Fruit fly (Drosophila melanogaster) whole organism, embryonic: ENCODE measurements around the gene mib2.

Experiments used
- Antp ChIP-seq: fragments of 200-800 bp; sonication (Bioruptor generic); optimal IDR thresholded peaks from 3 replicates; lab custom pipeline; 2016; ENCODE audit warnings: missing biosample characterization, missing genetic modification characterization
- Atf6 ChIP-seq: fragments of 200-800 bp; sonication (Bioruptor generic); IDR thresholded peaks from 2 replicates; pipeline ENCODE4 v1.3.6; 2022; ENCODE audit warnings: missing biosample characterization, missing genetic modification characterization
- B-H2 ChIP-seq: fragments of 200-800 bp; sonication (Bioruptor generic); optimal IDR thresholded peaks from 2 replicates; lab custom pipeline; 2018; ENCODE audit warnings: missing biosample characterization, mild to moderate bottlenecking, missing genetic modification characterization
- CG12071 ChIP-seq: fragments of 200-800 bp; sonication (Bioruptor generic); optimal IDR thresholded peaks from 3 replicates; lab custom pipeline; 2018; ENCODE audit warnings: missing biosample characterization, mild to moderate bottlenecking, missing genetic modification characterization
- CG12391 ChIP-seq: fragments of 200-800 bp; sonication (Bioruptor generic); optimal IDR thresholded peaks from 3 replicates; lab custom pipeline; 2018; ENCODE audit warnings: missing biosample characterization, mild to moderate bottlenecking, missing genetic modification characterization, moderate library complexity
- CG13296 ChIP-seq: fragments of 200-800 bp; sonication (Bioruptor generic); optimal IDR thresholded peaks from 3 replicates; lab custom pipeline; 2018; ENCODE audit warnings: missing biosample characterization, mild to moderate bottlenecking, missing genetic modification characterization
- CG13775 ChIP-seq: fragments of 200-800 bp; sonication (Bioruptor generic); optimal IDR thresholded peaks from 3 replicates; lab custom pipeline; 2017; ENCODE audit warnings: missing biosample characterization, mild to moderate bottlenecking, missing genetic modification characterization
- CG14710 ChIP-seq: fragments of 200-800 bp; sonication (Bioruptor generic); optimal IDR thresholded peaks from 3 replicates; lab custom pipeline; 2019; ENCODE audit warnings: missing biosample characterization, mild to moderate bottlenecking, missing genetic modification characterization, moderate library complexity
- CG14965 ChIP-seq: fragments of 200-800 bp; sonication (Bioruptor generic); optimal IDR thresholded peaks from 2 replicates; lab custom pipeline; 2016; ENCODE audit warnings: missing biosample characterization, missing genetic modification characterization, borderline replicate concordance
- CG16813 ChIP-seq: fragments of 200-800 bp; sonication (Bioruptor generic); IDR thresholded peaks from 3 replicates; pipeline ENCODE4 v1.3.6; 2022; ENCODE audit warnings: missing biosample characterization, missing genetic modification characterization; ENCODE audit not compliant: partially characterized antibody
- CG17361 ChIP-seq: fragments of 200-800 bp; sonication (Bioruptor generic); IDR thresholded peaks from 3 replicates; pipeline ENCODE4 v1.3.6; 2022; ENCODE audit warnings: missing biosample characterization, missing genetic modification characterization
- CG2116 ChIP-seq: fragments of 200-800 bp; sonication (Bioruptor generic); optimal IDR thresholded peaks from 3 replicates; lab custom pipeline; 2018; ENCODE audit warnings: missing biosample characterization, mild to moderate bottlenecking, missing genetic modification characterization
- CG2889 ChIP-seq: fragments of 200-800 bp; sonication (Bioruptor generic); IDR thresholded peaks from 3 replicates; pipeline ENCODE4 v1.3.6; 2022; ENCODE audit warnings: missing biosample characterization, missing genetic modification characterization
- CG30403 ChIP-seq: fragments of 200-800 bp; sonication (Bioruptor generic); optimal IDR thresholded peaks from 3 replicates; lab custom pipeline; 2016; ENCODE audit warnings: missing biosample characterization, missing genetic modification characterization
- CG34376 ChIP-seq: fragments of 200-800 bp; sonication (Bioruptor generic); optimal IDR thresholded peaks from 2 replicates; lab custom pipeline; 2018; ENCODE audit warnings: missing biosample characterization, mild to moderate bottlenecking, missing genetic modification characterization
- CG3847 ChIP-seq: fragments of 200-800 bp; sonication (Bioruptor generic); IDR thresholded peaks from 2 replicates; pipeline ENCODE4 v1.3.6; 2022; ENCODE audit warnings: missing biosample characterization, missing genetic modification characterization
- CG4360 ChIP-seq: fragments of 200-800 bp; sonication (Bioruptor generic); IDR thresholded peaks from 2 replicates; pipeline ENCODE4 v1.3.6; 2022; ENCODE audit warnings: missing biosample characterization, missing genetic modification characterization
- CG4617 ChIP-seq: fragments of 200-800 bp; sonication (Bioruptor generic); optimal IDR thresholded peaks from 3 replicates; lab custom pipeline; 2016; ENCODE audit warnings: missing biosample characterization, missing genetic modification characterization, borderline replicate concordance
- CG4820 ChIP-seq: fragments of 200-800 bp; sonication (Bioruptor generic); optimal IDR thresholded peaks from 3 replicates; lab custom pipeline; 2016; ENCODE audit warnings: missing biosample characterization, missing genetic modification characterization
- CG6272 ChIP-seq: fragments of 200-800 bp; sonication (Bioruptor generic); IDR thresholded peaks from 2 replicates; pipeline ENCODE4 v1.3.6; 2022; ENCODE audit warnings: missing biosample characterization, missing genetic modification characterization
- CG7556 ChIP-seq: fragments of 200-800 bp; sonication (Bioruptor generic); optimal IDR thresholded peaks from 2 replicates; lab custom pipeline; 2017; ENCODE audit warnings: missing biosample characterization, mild to moderate bottlenecking, missing genetic modification characterization
- Camta ChIP-seq: fragments of 200-800 bp; sonication (Bioruptor generic); optimal IDR thresholded peaks from 2 replicates; lab custom pipeline; 2016; ENCODE audit warnings: missing biosample characterization, missing genetic modification characterization
- D ChIP-seq, 2 experiments: fragments of 200-800 bp in 1 of 2; fragments of >200 bp in 1 of 2; sonication (Bioruptor generic) in 1 of 2; optimal IDR thresholded peaks; 2 replicates in 1 of 2; 3 replicates in 1 of 2; lab custom pipeline; 2017; ENCODE audit warnings: mild to moderate bottlenecking in 1 of 2, missing biosample characterization in 1 of 2, missing genetic modification characterization in 1 of 2, missing genetic modification reagents in 1 of 2
- Hsf ChIP-seq: fragments of 200-800 bp; sonication (Bioruptor generic); optimal IDR thresholded peaks from 3 replicates; lab custom pipeline; 2016; ENCODE audit warnings: missing biosample characterization, missing genetic modification characterization
- NFAT ChIP-seq: fragments of 200-800 bp; sonication (Bioruptor generic); IDR thresholded peaks from 2 replicates; pipeline ENCODE4 v1.3.6; 2022; ENCODE audit warnings: missing biosample characterization, missing genetic modification characterization
- Nf-YA ChIP-seq: fragments of 200-800 bp; sonication (Bioruptor generic); IDR thresholded peaks from 2 replicates; pipeline ENCODE4 v1.3.6; 2022; ENCODE audit warnings: missing biosample characterization, missing genetic modification characterization
- Nf-YC ChIP-seq: fragments of 200-800 bp; optimal IDR thresholded peaks from 3 replicates; lab custom pipeline; 2019; ENCODE audit warnings: missing biosample characterization, mild to moderate bottlenecking, missing genetic modification characterization, moderate library complexity
- Rfx ChIP-seq: fragments of 200-800 bp; sonication (Bioruptor generic); IDR thresholded peaks from 2 replicates; pipeline ENCODE4 v1.3.6; 2022; ENCODE audit warnings: missing biosample characterization, missing genetic modification characterization
- Stat92E ChIP-seq, 3 experiments: fragments of >200 bp in 2 of 3; fragments of 200-800 bp in 1 of 3; sonication (Bioruptor generic) in 1 of 3; optimal IDR thresholded peaks; 2 replicates each; lab custom pipeline; 2017 to 2019; ENCODE audit warnings: missing biosample characterization in 3 of 3, missing genetic modification characterization in 3 of 3, mild to moderate bottlenecking in 1 of 3, moderate library complexity in 1 of 3
- al ChIP-seq: fragments of 200-800 bp; sonication (Bioruptor generic); IDR thresholded peaks from 2 replicates; pipeline ENCODE4 v1.3.6; 2022; ENCODE audit warnings: missing biosample characterization, missing genetic modification characterization
- ash1 ChIP-seq: fragments of 200-800 bp; sonication (Bioruptor generic); optimal IDR thresholded peaks from 2 replicates; lab custom pipeline; 2018; ENCODE audit warnings: missing biosample characterization, mild to moderate bottlenecking, missing genetic modification characterization
- disco-r ChIP-seq: fragments of 200-800 bp; sonication (Bioruptor generic); optimal IDR thresholded peaks from 2 replicates; lab custom pipeline; 2016; ENCODE audit warnings: missing biosample characterization, missing genetic modification characterization
- ewg ChIP-seq: fragments of 200-800 bp; sonication (Bioruptor generic); optimal IDR thresholded peaks from 3 replicates; lab custom pipeline; 2017; ENCODE audit warnings: mild to moderate bottlenecking, missing biosample characterization, missing genetic modification reagents, missing genetic modification characterization
- hkb ChIP-seq, 2 experiments: fragments of 200-800 bp in 1 of 2; fragments of >200 bp in 1 of 2; sonication (Bioruptor generic) in 1 of 2; IDR thresholded peaks in 1 of 2; optimal IDR thresholded peaks in 1 of 2; 2 replicates each; pipeline versions ENCODE4 v1.3.6 to Lab custom; 2017 to 2022; ENCODE audit warnings: missing biosample characterization in 1 of 2, missing genetic modification characterization in 1 of 2
- kni ChIP-seq: fragments of 200-800 bp; sonication (Bioruptor generic); optimal IDR thresholded peaks from 3 replicates; lab custom pipeline; 2017; ENCODE audit warnings: mild to moderate bottlenecking, missing biosample characterization, missing genetic modification reagents, missing genetic modification characterization
- lilli ChIP-seq: fragments of 200-800 bp; sonication (Bioruptor generic); optimal IDR thresholded peaks from 3 replicates; lab custom pipeline; 2016; ENCODE audit warnings: missing biosample characterization, missing genetic modification characterization
- mirr ChIP-seq: fragments of 200-800 bp; sonication (Bioruptor generic); optimal IDR thresholded peaks from 3 replicates; lab custom pipeline; 2018; ENCODE audit warnings: missing biosample characterization, mild to moderate bottlenecking, missing genetic modification characterization
- pita ChIP-seq: fragments of 200-800 bp; sonication (Bioruptor generic); optimal IDR thresholded peaks from 2 replicates; lab custom pipeline; 2017; ENCODE audit warnings: missing biosample characterization, mild to moderate bottlenecking, missing genetic modification characterization
- row ChIP-seq: fragments of 200-800 bp; sonication (Bioruptor generic); IDR thresholded peaks from 3 replicates; pipeline ENCODE4 v1.3.6; 2022; ENCODE audit warnings: missing biosample characterization, missing genetic modification characterization
- ssp ChIP-seq: fragments of 200-800 bp; sonication (Bioruptor generic); IDR thresholded peaks from 2 replicates; pipeline ENCODE4 v1.3.6; 2022; ENCODE audit warnings: missing biosample characterization, missing genetic modification characterization
- tll ChIP-seq, 2 experiments: fragments of 200-800 bp in 1 of 2; fragments of >200 bp in 1 of 2; sonication (Bioruptor generic) in 1 of 2; optimal IDR thresholded peaks; 2 replicates each; lab custom pipeline; 2017 to 2019; ENCODE audit warnings: missing biosample characterization in 2 of 2, missing genetic modification characterization in 2 of 2, mild to moderate bottlenecking in 1 of 2, moderate library complexity in 1 of 2
- trem ChIP-seq: fragments of 200-800 bp; optimal IDR thresholded peaks from 3 replicates; lab custom pipeline; 2019; ENCODE audit warnings: missing biosample characterization, mild to moderate bottlenecking, missing genetic modification characterization, moderate library complexity
- tup ChIP-seq: fragments of 200-800 bp; sonication (Bioruptor generic); optimal IDR thresholded peaks from 2 replicates; lab custom pipeline; 2016; ENCODE audit warnings: missing biosample characterization, mild to moderate bottlenecking, missing genetic modification characterization, moderate library complexity
- unc-4 ChIP-seq: fragments of 200-800 bp; sonication (Bioruptor generic); IDR thresholded peaks from 2 replicates; pipeline ENCODE4 v1.3.6; 2022; ENCODE audit warnings: missing biosample characterization, missing genetic modification characterization; ENCODE audit not compliant: partially characterized antibody
- unpg ChIP-seq: fragments of 200-800 bp; sonication (Bioruptor generic); optimal IDR thresholded peaks from 3 replicates; lab custom pipeline; 2018; ENCODE audit warnings: missing biosample characterization, mild to moderate bottlenecking, missing genetic modification characterization, moderate library complexity
- zen ChIP-seq: fragments of 200-800 bp; sonication (Bioruptor generic); optimal IDR thresholded peaks from 3 replicates; lab custom pipeline; 2018; ENCODE audit warnings: missing biosample characterization, mild to moderate bottlenecking, missing genetic modification characterization, moderate library complexity

Gene mib2

dm6 chr2L:19021278-19022220 lies 12.7 kb upstream of the mib2 start (continued):
- peak; percentile 72 for TF ChIP-seq lilli (GFP tag; lab: Kevin White, UChicago)
- 0 out of 2 replicates have a peak, but pooled peaks have one; percentile 21 for TF ChIP-seq NFAT (GFP tag; lab: Robert Waterston, UW)
- TF ChIP-seq CG7556, result peak; percentile 93
- TF ChIP-seq Stat92E (GFP tag; optimal IDR thresholded peaks at IDR 0.05; lab: Kevin White, UChicago), result peak in 1 of 3 experiments; percentile 19
- no peak for TF ChIP-seq hkb (optimal IDR thresholded peaks at IDR 0.05; lab: Kevin White, UChicago)
- TF ChIP-seq hkb (GFP tag; IDR thresholded peaks at IDR 0.05; lab: Robert Waterston, UW), result peak; percentile 70
- TF ChIP-seq mirr (GFP tag; lab: Kevin White, UChicago), result peak; percentile 49
- no peak for TF ChIP-seq Camta (GFP tag; lab: Kevin White, UChicago)
- TF ChIP-seq CG34376, result peak; percentile 80
- TF ChIP-seq zen (tag; lab: Kevin White, UChicago), result peak; percentile 4
- TF ChIP-seq D (optimal IDR thresholded peaks at IDR 0.05; lab: Kevin White, UChicago), result no peak
- TF ChIP-seq D (GFP tag; optimal IDR thresholded peaks at IDR 0.05; lab: Kevin White, UChicago), result peak; percentile 68
- TF ChIP-seq trem, result peak; percentile 9
- TF ChIP-seq CG14965 (GFP tag; lab: Kevin White, UChicago), result no peak
- TF ChIP-seq CG2889, result peak; percentile 38; the same call in 1 of the 3 replicates
- TF ChIP-seq CG4820, result peak; percentile 61
- no peak for TF ChIP-seq CG4360 (GFP tag; lab: Robert Waterston, UW)
- peak; percentile 69 for TF ChIP-seq CG3847 (GFP tag; lab: Robert Waterston, UW)
- TF ChIP-seq Nf-YC (tag; lab: Kevin White, UChicago), result peak; percentile 71
- TF ChIP-seq CG6272 (GFP tag; lab: Robert Waterston, UW), result no peak
- no peak for TF ChIP-seq al (GFP tag; lab: Robert Waterston, UW)
- TF ChIP-seq ewg, result peak; percentile 69
- TF ChIP-seq pita (GFP tag; lab: Kevin White, UChicago), result no peak
- TF ChIP-seq disco-r (GFP tag; lab: Kevin White, UChicago), result no peak
- peak; percentile 68 for TF ChIP-seq CG13775
- TF ChIP-seq CG30403 (GFP tag; lab: Kevin White, UChicago), result peak; percentile 80
- peak; percentile 81 for TF ChIP-seq Rfx
- no peak for TF ChIP-seq kni (GFP tag; lab: Kevin White, UChicago)
- no peak for TF ChIP-seq unc-4 (GFP tag; lab: Robert Waterston, UW)
- peak; percentile 42 for TF ChIP-seq Antp (GFP tag; lab: Kevin White, UChicago)
- TF ChIP-seq CG12071 (GFP tag; lab: Kevin White, UChicago), result peak; percentile 56
- peak; percentile 38; the same call in 1 of the 2 replicates for TF ChIP-seq Nf-YA (GFP tag; lab: Robert Waterston, UW)
- peak; percentile 72 for TF ChIP-seq Atf6 (GFP tag; lab: Robert Waterston, UW)
- no peak for TF ChIP-seq CG16813 (GFP tag; lab: Robert Waterston, UW)
- no peak for TF ChIP-seq tll (GFP tag; optimal IDR thresholded peaks at IDR 0.05; lab: Kevin White, UChicago)
- TF ChIP-seq tup (GFP tag; lab: Kevin White, UChicago), result no peak
- TF ChIP-seq Hsf (GFP tag; lab: Kevin White, UChicago), result peak; percentile 71
- TF ChIP-seq CG12391 (tag; lab: Kevin White, UChicago), result peak; percentile 86
- TF ChIP-seq CG17361, result peak; percentile 88
- peak; percentile 80 for TF ChIP-seq CG13296 (GFP tag; lab: Kevin White, UChicago)
- peak; percentile 78 for TF ChIP-seq unpg
- TF ChIP-seq CG14710 (tag; lab: Kevin White, UChicago), result peak; percentile 56
- TF ChIP-seq ssp (GFP tag; lab: Robert Waterston, UW), result peak; percentile 51
- peak; percentile 29 for TF ChIP-seq CG2116
- TF ChIP-seq ash1 (GFP tag; lab: Kevin White, UChicago), result no peak
- peak; percentile 83 for TF ChIP-seq B-H2 (GFP tag; lab: Kevin White, UChicago)
- TF ChIP-seq row (GFP tag; lab: Robert Waterston, UW), result peak; percentile 87
- TF ChIP-seq CG4617 (GFP tag; lab: Kevin White, UChicago), result no peak
